Fruit fly (Drosophila melanogaster): ENCODE results near the gene CG9503.

CG9503 gene

DNA sequence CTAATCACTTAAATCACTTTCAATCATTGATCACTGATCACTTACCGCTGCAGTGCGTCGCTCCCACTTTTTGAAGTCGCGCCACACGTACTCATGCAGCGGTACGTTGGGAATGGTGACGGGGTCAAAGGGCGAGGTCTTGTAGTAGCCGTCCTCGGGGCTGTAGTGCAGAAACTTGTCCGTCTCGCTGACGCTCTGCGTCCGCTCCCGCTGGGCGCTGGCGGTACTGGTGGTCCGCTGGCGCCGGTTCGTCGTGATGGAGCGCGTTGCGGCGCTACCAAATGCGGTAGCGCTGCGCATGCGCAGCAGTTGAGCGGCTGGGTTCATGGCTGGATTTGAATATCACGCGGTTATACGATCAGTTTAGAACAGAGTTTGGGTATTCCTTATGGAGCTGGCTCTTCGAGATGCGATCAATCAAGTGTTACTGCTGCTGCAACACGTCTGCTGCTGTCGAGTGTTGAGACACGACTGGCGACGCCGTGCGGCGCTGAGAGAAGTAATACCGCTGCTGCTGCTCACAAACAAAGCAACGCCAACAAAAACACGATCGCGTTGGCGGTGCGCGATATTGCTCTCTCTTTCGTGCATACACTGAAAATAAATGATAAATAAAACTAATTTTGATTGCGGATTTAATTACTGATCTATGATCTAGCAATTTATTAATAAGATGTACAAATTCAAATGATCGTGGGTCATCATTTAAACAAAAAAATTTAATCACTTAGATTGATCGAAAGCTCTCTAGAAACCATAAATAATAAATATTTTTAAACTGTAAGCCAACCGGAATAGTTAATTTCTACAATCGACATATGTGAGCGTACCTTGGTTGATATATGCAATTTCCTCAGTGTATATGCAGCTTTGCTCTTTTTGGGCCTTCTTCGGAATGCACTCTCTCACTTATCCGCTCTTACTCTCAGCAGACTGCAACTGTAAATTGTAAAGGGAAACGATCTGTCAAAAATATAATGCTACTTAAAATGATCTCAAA lies 27.3 kb upstream of the CG9503 start:
- TF ChIP-seq OdsH (GFP tag; optimal IDR thresholded peaks at IDR 0.05): peak; percentile 97
- TF ChIP-seq woc (GFP tag; optimal IDR thresholded peaks at IDR 0.05): peak; percentile 97
- TF ChIP-seq foxo (GFP tag; optimal IDR thresholded peaks at IDR 0.05): peak; percentile 52 to 98
- peak in 1 of 2 experiments; percentile 27 for TF ChIP-seq dl (GFP tag; optimal IDR thresholded peaks at IDR 0.05; ENCODE audit: insufficient read depth in 1 of 2, partially characterized antibody in 2 of 2)
- TF ChIP-seq GATAd (GFP tag; optimal IDR thresholded peaks at IDR 0.05): peak; percentile 90
- peak; percentile 94 for TF ChIP-seq sage (GFP tag; optimal IDR thresholded peaks at IDR 0.05)
- TF ChIP-seq CrebA (GFP tag; optimal IDR thresholded peaks at IDR 0.05; ENCODE audit: borderline replicate concordance): peak; percentile 89
- TF ChIP-seq Sp1 (GFP tag; optimal IDR thresholded peaks at IDR 0.05): peak; percentile 99
- peak; percentile 66 for TF ChIP-seq Mio (GFP tag; optimal IDR thresholded peaks at IDR 0.05)
- peak; percentile 93 for TF ChIP-seq tai (GFP tag; optimal IDR thresholded peaks at IDR 0.05)
- TF ChIP-seq Dfd (GFP tag; optimal IDR thresholded peaks at IDR 0.05): peak; percentile 94
- TF ChIP-seq pan (optimal IDR thresholded peaks at IDR 0.05): no peak
- TF ChIP-seq usp (GFP tag; optimal IDR thresholded peaks at IDR 0.05): no peak
- TF ChIP-seq Hr83 (GFP tag; optimal IDR thresholded peaks at IDR 0.05; ENCODE audit: poor library complexity, severe bottlenecking): no peak
- TF ChIP-seq ey (GFP tag; optimal IDR thresholded peaks at IDR 0.05): peak; percentile 97
- TF ChIP-seq N (GFP tag; optimal IDR thresholded peaks at IDR 0.05): no peak
- peak; percentile 95 for TF ChIP-seq Hnf4 (GFP tag; optimal IDR thresholded peaks at IDR 0.05)
- TF ChIP-seq Abd-B (GFP tag; optimal IDR thresholded peaks at IDR 0.05): no peak
- no peak for TF ChIP-seq lola (GFP tag; optimal IDR thresholded peaks at IDR 0.05)
- peak; percentile 98 for TF ChIP-seq fru (GFP tag; optimal IDR thresholded peaks at IDR 0.05)
- TF ChIP-seq Myc (optimal IDR thresholded peaks at IDR 0.05): no peak
- peak; percentile 88 for TF ChIP-seq dsf (GFP tag; optimal IDR thresholded peaks at IDR 0.05; ENCODE audit: borderline replicate concordance)
- TF ChIP-seq psq (GFP tag; optimal IDR thresholded peaks at IDR 0.05): peak; percentile 97
- peak; percentile 97 for TF ChIP-seq CG9705 (GFP tag; optimal IDR thresholded peaks at IDR 0.05)
- TF ChIP-seq Rel (GFP tag; optimal IDR thresholded peaks at IDR 0.05): peak; percentile 74
- TF ChIP-seq Rel (tag; optimal IDR thresholded peaks at IDR 0.05): peak; percentile 83
- peak; percentile 98 for TF ChIP-seq rgr (GFP tag; optimal IDR thresholded peaks at IDR 0.05)
- peak; percentile 89 for TF ChIP-seq sv (GFP tag; optimal IDR thresholded peaks at IDR 0.05)
- TF ChIP-seq jim (GFP tag; optimal IDR thresholded peaks at IDR 0.05): peak; percentile 38
- TF ChIP-seq Vsx2 (GFP tag; optimal IDR thresholded peaks at IDR 0.05; ENCODE audit: partially characterized antibody): peak; percentile 70
- TF ChIP-seq Jra (GFP tag; optimal IDR thresholded peaks at IDR 0.05): peak; percentile 93
- peak; percentile 93 for TF ChIP-seq brk (GFP tag; optimal IDR thresholded peaks at IDR 0.05)
- TF ChIP-seq Hr78 (GFP tag; optimal IDR thresholded peaks at IDR 0.05): no peak
- TF ChIP-seq HLH106 (tag; optimal IDR thresholded peaks at IDR 0.05): peak; percentile 99
- TF ChIP-seq h (GFP tag; optimal IDR thresholded peaks at IDR 0.05): peak; percentile 98
- peak; percentile 97 for TF ChIP-seq br (GFP tag; optimal IDR thresholded peaks at IDR 0.05)
- peak; percentile 89 for TF ChIP-seq CG32264 (GFP tag; optimal IDR thresholded peaks at IDR 0.05)
- TF ChIP-seq Dif (GFP tag; optimal IDR thresholded peaks at IDR 0.05; ENCODE audit: partially characterized antibody): peak; percentile 54
- TF ChIP-seq dmrt93B (GFP tag; optimal IDR thresholded peaks at IDR 0.05): peak; percentile 99

- TF ChIP-seq Rel (GFP tag; optimal IDR thresholded peaks at IDR 0.05): no peak
- peak; percentile 54 for TF ChIP-seq Rel (tag; optimal IDR thresholded peaks at IDR 0.05)
- TF ChIP-seq Hnf4 (GFP tag; optimal IDR thresholded peaks at IDR 0.05): peak; percentile 8
- peak; percentile 77 for TF ChIP-seq br (GFP tag; optimal IDR thresholded peaks at IDR 0.05)
- no peak for TF ChIP-seq dl (GFP tag; optimal IDR thresholded peaks at IDR 0.05; ENCODE audit: insufficient read depth in 1 of 2, partially characterized antibody in 2 of 2)
- no peak for TF ChIP-seq pan (optimal IDR thresholded peaks at IDR 0.05)
- no peak for TF ChIP-seq jim (GFP tag; optimal IDR thresholded peaks at IDR 0.05)
- TF ChIP-seq brk (GFP tag; optimal IDR thresholded peaks at IDR 0.05): no peak
Observed at dm6 chrX:14949227-14949626, 25.9 kb upstream of the CG9503 start.
